Fruit fly (Drosophila melanogaster) whole organism, embryonic: ENCODE measurements around the gene CG4133.

Source experiments
- Blimp-1 ChIP-seq: fragments of 200-800 bp; sonication (Bioruptor generic); optimal IDR thresholded peaks from 3 replicates; lab custom pipeline; 2018; ENCODE audit warnings: missing biosample characterization, missing genetic modification characterization, mild to moderate bottlenecking, moderate library complexity, missing genetic modification reagents
- CG10979 ChIP-seq: fragments of 200-800 bp; sonication (Bioruptor generic); optimal IDR thresholded peaks from 2 replicates; lab custom pipeline; 2018; ENCODE audit warnings: missing biosample characterization, mild to moderate bottlenecking, missing genetic modification characterization, moderate library complexity
- CG12071 ChIP-seq: fragments of 200-800 bp; sonication (Bioruptor generic); optimal IDR thresholded peaks from 3 replicates; lab custom pipeline; 2018; ENCODE audit warnings: missing biosample characterization, mild to moderate bottlenecking, missing genetic modification characterization
- CG15696 ChIP-seq: fragments of 200-800 bp; sonication (Bioruptor generic); optimal IDR thresholded peaks from 2 replicates; lab custom pipeline; 2019; ENCODE audit warnings: missing biosample characterization, mild to moderate bottlenecking, missing genetic modification characterization, moderate library complexity
- CG1603 ChIP-seq: fragments of 200-800 bp; sonication (Bioruptor generic); optimal IDR thresholded peaks from 2 replicates; lab custom pipeline; 2019; ENCODE audit warnings: missing biosample characterization, mild to moderate bottlenecking, missing genetic modification characterization, moderate library complexity
- CG16815 ChIP-seq: fragments of 200-800 bp; sonication (Bioruptor generic); optimal IDR thresholded peaks from 3 replicates; lab custom pipeline; 2017; ENCODE audit warnings: missing biosample characterization, mild to moderate bottlenecking, missing genetic modification characterization
- CG17361 ChIP-seq: fragments of 200-800 bp; sonication (Bioruptor generic); IDR thresholded peaks from 3 replicates; pipeline ENCODE4 v1.3.6; 2022; ENCODE audit warnings: missing biosample characterization, missing genetic modification characterization
- CG17612 ChIP-seq: fragments of 200-800 bp; sonication (Bioruptor generic); IDR thresholded peaks from 2 replicates; pipeline ENCODE4 v1.3.6; 2022; ENCODE audit warnings: missing biosample characterization, missing genetic modification characterization
- CG17802 ChIP-seq: fragments of 200-800 bp; sonication (Bioruptor generic); optimal IDR thresholded peaks from 2 replicates; lab custom pipeline; 2018; ENCODE audit warnings: missing biosample characterization, mild to moderate bottlenecking, missing genetic modification characterization, moderate library complexity
- CG17829 ChIP-seq: fragments of 200-800 bp; optimal IDR thresholded peaks from 2 replicates; lab custom pipeline; 2019; ENCODE audit warnings: missing biosample characterization, mild to moderate bottlenecking, missing genetic modification characterization, moderate library complexity
- CG18262 ChIP-seq: fragments of 200-800 bp; optimal IDR thresholded peaks from 3 replicates; lab custom pipeline; 2019; ENCODE audit warnings: missing biosample characterization, mild to moderate bottlenecking, missing genetic modification characterization, moderate library complexity
- CG2116 ChIP-seq: fragments of 200-800 bp; sonication (Bioruptor generic); optimal IDR thresholded peaks from 3 replicates; lab custom pipeline; 2018; ENCODE audit warnings: missing biosample characterization, mild to moderate bottlenecking, missing genetic modification characterization
- CG34376 ChIP-seq: fragments of 200-800 bp; sonication (Bioruptor generic); optimal IDR thresholded peaks from 2 replicates; lab custom pipeline; 2018; ENCODE audit warnings: missing biosample characterization, mild to moderate bottlenecking, missing genetic modification characterization
- CG6254 ChIP-seq: fragments of 200-800 bp; sonication (Bioruptor generic); optimal IDR thresholded peaks from 3 replicates; lab custom pipeline; 2017; ENCODE audit warnings: mild to moderate bottlenecking, missing biosample characterization, missing genetic modification reagents, missing genetic modification characterization
- CG6689 ChIP-seq: fragments of 200-800 bp; sonication (Bioruptor generic); IDR thresholded peaks from 2 replicates; pipeline ENCODE4 v1.3.6; 2022; ENCODE audit warnings: missing biosample characterization, missing genetic modification characterization
- CG6765 ChIP-seq: fragments of 200-800 bp; sonication (Bioruptor generic); optimal IDR thresholded peaks from 3 replicates; lab custom pipeline; 2017; ENCODE audit warnings: missing biosample characterization, mild to moderate bottlenecking, missing genetic modification characterization
- CG7271 ChIP-seq: fragments of 200-800 bp; sonication (Bioruptor generic); optimal IDR thresholded peaks from 2 replicates; lab custom pipeline; 2018; ENCODE audit warnings: missing biosample characterization, mild to moderate bottlenecking, missing genetic modification characterization, moderate library complexity
- CG8765 ChIP-seq: fragments of 200-800 bp; sonication (Bioruptor generic); IDR thresholded peaks from 2 replicates; pipeline ENCODE4 v1.3.6; 2022; ENCODE audit warnings: missing biosample characterization, missing genetic modification characterization
- CG9437 ChIP-seq: fragments of 200-800 bp; sonication (Bioruptor generic); optimal IDR thresholded peaks from 2 replicates; lab custom pipeline; 2018; ENCODE audit warnings: missing biosample characterization, mild to moderate bottlenecking, missing genetic modification characterization
- Camta ChIP-seq: fragments of 200-800 bp; sonication (Bioruptor generic); optimal IDR thresholded peaks from 2 replicates; lab custom pipeline; 2016; ENCODE audit warnings: missing biosample characterization, missing genetic modification characterization
- Chrac-16 ChIP-seq: fragments of 200-800 bp; sonication (Bioruptor generic); optimal IDR thresholded peaks from 3 replicates; lab custom pipeline; 2016; ENCODE audit warnings: missing biosample characterization, missing genetic modification characterization
- D19A ChIP-seq: fragments of 200-800 bp; optimal IDR thresholded peaks from 3 replicates; lab custom pipeline; 2019; ENCODE audit warnings: missing biosample characterization, mild to moderate bottlenecking, missing genetic modification characterization, moderate library complexity
- Deaf1 ChIP-seq: fragments of 200-800 bp; optimal IDR thresholded peaks from 3 replicates; lab custom pipeline; 2019; ENCODE audit warnings: missing biosample characterization, mild to moderate bottlenecking, missing genetic modification characterization, moderate library complexity
- Fer1 ChIP-seq: fragments of 200-800 bp; sonication (Bioruptor generic); optimal IDR thresholded peaks from 2 replicates; lab custom pipeline; 2017; ENCODE audit warnings: missing biosample characterization, mild to moderate bottlenecking, missing genetic modification characterization
- Lhr ChIP-seq: fragments of 200-800 bp; sonication (Bioruptor generic); optimal IDR thresholded peaks from 3 replicates; lab custom pipeline; 2017; ENCODE audit warnings: mild to moderate bottlenecking, missing biosample characterization, missing genetic modification reagents, missing genetic modification characterization
- Med ChIP-seq: fragments of 200-800 bp; sonication (Bioruptor generic); peaks from one replicate; lab custom pipeline; 2016; ENCODE audit warnings: missing biosample characterization, missing genetic modification characterization, mild to moderate bottlenecking, inconsistent platforms, moderate library complexity
- NC2α ChIP-seq: fragments of 200-800 bp; sonication (Bioruptor generic); optimal IDR thresholded peaks from 2 replicates; lab custom pipeline; 2016; ENCODE audit warnings: missing biosample characterization, missing genetic modification characterization
- Stat92E ChIP-seq, 3 experiments: fragments of >200 bp in 2 of 3; fragments of 200-800 bp in 1 of 3; sonication (Bioruptor generic) in 1 of 3; optimal IDR thresholded peaks; 2 replicates each; lab custom pipeline; 2017 to 2019; ENCODE audit warnings: missing biosample characterization in 3 of 3, missing genetic modification characterization in 3 of 3, mild to moderate bottlenecking in 1 of 3, moderate library complexity in 1 of 3
- Xrp1 ChIP-seq: fragments of 200-800 bp; sonication (Bioruptor generic); IDR thresholded peaks from 2 replicates; pipeline ENCODE4 v1.3.6; 2022; ENCODE audit warnings: missing biosample characterization, missing genetic modification characterization
- aop ChIP-seq: fragments of 200-800 bp; sonication (Bioruptor generic); IDR thresholded peaks from 2 replicates; pipeline ENCODE4 v1.3.6; 2022; ENCODE audit warnings: missing biosample characterization, missing genetic modification characterization
- ap ChIP-seq: fragments of 200-800 bp; sonication (Bioruptor generic); IDR thresholded peaks from 2 replicates; pipeline ENCODE4 v1.3.6; 2022; ENCODE audit warnings: missing biosample characterization, missing genetic modification characterization
- ara ChIP-seq: fragments of 200-800 bp; sonication (Bioruptor generic); IDR thresholded peaks from 2 replicates; pipeline ENCODE4 v1.3.6; 2022; ENCODE audit warnings: missing biosample characterization, missing genetic modification characterization
- bsh ChIP-seq, 2 experiments: fragments of 200-800 bp; sonication (Bioruptor generic); optimal IDR thresholded peaks; 2 replicates each; lab custom pipeline; 2017 to 2018; ENCODE audit warnings: mild to moderate bottlenecking in 2 of 2, missing biosample characterization in 2 of 2, missing genetic modification characterization in 2 of 2, moderate library complexity in 1 of 2
- corto ChIP-seq: fragments of 200-800 bp; sonication (Bioruptor generic); optimal IDR thresholded peaks from 2 replicates; lab custom pipeline; 2016; ENCODE audit warnings: missing biosample characterization, mild to moderate bottlenecking, missing genetic modification characterization, moderate library complexity
- fd96Cb ChIP-seq: fragments of 200-800 bp; sonication (Bioruptor generic); optimal IDR thresholded peaks from 2 replicates; lab custom pipeline; 2018; ENCODE audit warnings: missing biosample characterization, mild to moderate bottlenecking, missing genetic modification characterization, moderate library complexity
- gem ChIP-seq: fragments of 200-800 bp; sonication (Bioruptor generic); optimal IDR thresholded peaks from 2 replicates; lab custom pipeline; 2019; ENCODE audit warnings: missing biosample characterization, mild to moderate bottlenecking, missing genetic modification characterization, moderate library complexity
- grau ChIP-seq: fragments of 200-800 bp; optimal IDR thresholded peaks from 3 replicates; lab custom pipeline; 2019; ENCODE audit warnings: missing biosample characterization, mild to moderate bottlenecking, missing genetic modification characterization, moderate library complexity
- jigr1 ChIP-seq: fragments of 200-800 bp; sonication (Bioruptor generic); IDR thresholded peaks from 3 replicates; pipeline ENCODE4 v1.3.6; 2022; ENCODE audit warnings: missing biosample characterization, missing genetic modification characterization
- lilli ChIP-seq: fragments of 200-800 bp; sonication (Bioruptor generic); optimal IDR thresholded peaks from 3 replicates; lab custom pipeline; 2016; ENCODE audit warnings: missing biosample characterization, missing genetic modification characterization
- lola ChIP-seq, 3 experiments: fragments of >200 bp in 2 of 3; fragments of 200-800 bp in 1 of 3; sonication (Bioruptor generic) in 1 of 3; optimal IDR thresholded peaks; 2 replicates each; lab custom pipeline; 2017 to 2019; ENCODE audit warnings: missing biosample characterization in 3 of 3, missing genetic modification characterization in 3 of 3, mild to moderate bottlenecking in 1 of 3, moderate library complexity in 1 of 3
- nom ChIP-seq: fragments of 200-800 bp; sonication (Bioruptor generic); optimal IDR thresholded peaks from 2 replicates; lab custom pipeline; 2017; ENCODE audit warnings: missing biosample characterization, missing genetic modification characterization, mild to moderate bottlenecking, moderate library complexity, missing genetic modification reagents
- odd ChIP-seq: fragments of 200-800 bp; sonication (Bioruptor generic); optimal IDR thresholded peaks from 2 replicates; lab custom pipeline; 2017; ENCODE audit warnings: missing biosample characterization, mild to moderate bottlenecking, missing genetic modification characterization
- ranshi ChIP-seq: fragments of 200-800 bp; sonication (Bioruptor generic); IDR thresholded peaks from 2 replicates; pipeline ENCODE4 v1.3.6; 2022; ENCODE audit warnings: missing biosample characterization, missing genetic modification characterization
- rib ChIP-seq: fragments of 200-800 bp; sonication (Bioruptor generic); IDR thresholded peaks from 2 replicates; pipeline ENCODE4 v1.3.6; 2022; ENCODE audit warnings: missing biosample characterization, missing genetic modification characterization
- sens ChIP-seq: fragments of 200-800 bp; sonication (Bioruptor generic); peaks from one replicate; lab custom pipeline; 2016; ENCODE audit warnings: missing biosample characterization, missing genetic modification characterization
- sqz ChIP-seq: fragments of 200-800 bp; sonication (Bioruptor generic); optimal IDR thresholded peaks from 3 replicates; lab custom pipeline; 2018; ENCODE audit warnings: missing biosample characterization, mild to moderate bottlenecking, missing genetic modification characterization

The CG4133 gene

dm6 chr2L:439339-439738 lies 16.0 kb upstream of the CG4133 start (continued):
- TF ChIP-seq lola (GFP tag; optimal IDR thresholded peaks at IDR 0.05; lab: Kevin White, UChicago) = peak in 1 of 3 experiments; percentile 34
- peak; percentile 22 for TF ChIP-seq CG17829 (tag; lab: Kevin White, UChicago)
- peak; percentile 79 for TF ChIP-seq sens
- TF ChIP-seq gem = peak; percentile 29
- TF ChIP-seq CG17802 (tag; lab: Kevin White, UChicago) = no peak
- TF ChIP-seq CG1603 (tag; lab: Kevin White, UChicago) = no peak
- peak; percentile 2 for TF ChIP-seq fd96Cb (tag; lab: Kevin White, UChicago)
- TF ChIP-seq CG10979 (tag; lab: Kevin White, UChicago) = peak; percentile 55
- peak; percentile 96 for TF ChIP-seq D19A (tag; lab: Kevin White, UChicago)
- TF ChIP-seq bsh (GFP tag; optimal IDR thresholded peaks at IDR 0.05; lab: Kevin White, UChicago) = peak; percentile 34 to 65
- 0 out of 3 replicates have a peak, but pooled peaks have one; percentile 23 for TF ChIP-seq CG17361 (GFP tag; lab: Robert Waterston, UW)
- TF ChIP-seq Camta = no peak
- peak; percentile 63 for TF ChIP-seq Xrp1 (GFP tag; lab: Robert Waterston, UW)
- TF ChIP-seq Blimp-1 = peak; percentile 29
- TF ChIP-seq CG18262 (tag; lab: Kevin White, UChicago) = peak; percentile 55
- peak; percentile 43 for TF ChIP-seq corto (GFP tag; lab: Kevin White, UChicago)
- peak; percentile 46 for TF ChIP-seq Med (GFP tag; lab: Kevin White, UChicago)

dm6 chr2L:440638-441454 lies 14.5 kb upstream of the CG4133 start:
- TF ChIP-seq nom = peak; percentile 75
- peak; percentile 84 for TF ChIP-seq CG17829 (tag; lab: Kevin White, UChicago)
- peak; percentile 29 for TF ChIP-seq CG6254 (GFP tag; lab: Kevin White, UChicago)
- TF ChIP-seq grau (tag; lab: Kevin White, UChicago) = peak; percentile 58
- TF ChIP-seq Fer1 (GFP tag; lab: Kevin White, UChicago) = no peak
- TF ChIP-seq NC2α (GFP tag; lab: Kevin White, UChicago) = no peak
- TF ChIP-seq ara = peak; percentile 50; the same call in 1 of the 2 replicates
- peak in 1 of 3 experiments; percentile 17 for TF ChIP-seq Stat92E (GFP tag; optimal IDR thresholded peaks at IDR 0.05; lab: Kevin White, UChicago)
- no peak for TF ChIP-seq odd
- TF ChIP-seq ranshi (GFP tag; lab: Robert Waterston, UW) = peak; percentile 24; the same call in 1 of the 2 replicates
- TF ChIP-seq Lhr (GFP tag; lab: Kevin White, UChicago) = peak; percentile 35
- TF ChIP-seq Blimp-1 = peak; percentile 46
- no peak for TF ChIP-seq ap (GFP tag; lab: Robert Waterston, UW)
- TF ChIP-seq CG15696 (tag; lab: Kevin White, UChicago) = peak; percentile 89
- no peak for TF ChIP-seq rib (GFP tag; lab: Robert Waterston, UW)
- peak; percentile 2 for TF ChIP-seq CG2116
- no peak for TF ChIP-seq CG7271 (tag; lab: Kevin White, UChicago)
- TF ChIP-seq CG9437 (GFP tag; lab: Kevin White, UChicago) = peak; percentile 27
- TF ChIP-seq aop = no peak
- TF ChIP-seq CG16815 (GFP tag; lab: Kevin White, UChicago) = peak; percentile 81
- no peak for TF ChIP-seq CG12071 (GFP tag; lab: Kevin White, UChicago)
- TF ChIP-seq CG6689 (GFP tag; lab: Robert Waterston, UW) = peak; percentile 58
- no peak for TF ChIP-seq CG17612 (GFP tag; lab: Robert Waterston, UW)
- TF ChIP-seq Deaf1 (tag; lab: Kevin White, UChicago) = peak; percentile 5
- no peak for TF ChIP-seq lilli (GFP tag; lab: Kevin White, UChicago)
- peak; percentile 72 for TF ChIP-seq sqz (GFP tag; lab: Kevin White, UChicago)
- no peak for TF ChIP-seq CG6765 (GFP tag; lab: Kevin White, UChicago)
- TF ChIP-seq CG34376 = no peak
- peak; percentile 14; the same call in 1 of the 2 replicates for TF ChIP-seq CG8765 (GFP tag; lab: Robert Waterston, UW)
- 0 out of 3 replicates have a peak, but pooled peaks have one; percentile 11 for TF ChIP-seq jigr1 (GFP tag; lab: Robert Waterston, UW)
- peak; percentile 49 for TF ChIP-seq Chrac-16 (GFP tag; lab: Kevin White, UChicago)
